Fruit fly (Drosophila melanogaster): ENCODE measurements around the gene CG13999.
A peak's percentile ranks its signal among the peaks of the same experiment; 100 is the strongest.

The CG13999 gene

DNA sequence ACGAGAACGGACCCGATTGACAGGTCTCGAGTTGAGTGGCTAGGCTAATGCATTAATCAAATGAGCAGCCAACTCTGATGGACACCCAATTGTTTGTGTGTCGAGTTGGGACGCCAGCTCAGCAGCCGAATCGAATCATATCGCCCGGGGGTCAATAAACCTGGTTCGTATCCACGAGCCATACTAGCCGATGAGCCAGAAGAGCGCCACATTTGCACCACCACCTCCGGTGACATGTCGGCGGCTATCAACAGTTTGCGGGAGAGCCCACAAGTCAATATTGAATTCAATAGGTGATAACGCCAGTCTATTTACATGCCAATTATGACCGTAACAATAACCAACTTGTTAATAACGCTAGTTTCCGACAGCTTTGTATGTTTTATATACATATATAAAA is 17.9 kb upstream of the CG13999 start (continued):
- TF ChIP-seq kni (GFP tag; optimal IDR thresholded peaks at IDR 0.05): peak; percentile 82
- no peak for TF ChIP-seq pros (GFP tag; optimal IDR thresholded peaks at IDR 0.05)
- no peak for TF ChIP-seq CG8089 (GFP tag; optimal IDR thresholded peaks at IDR 0.05)
- peak in 1 of 2 experiments; percentile 4 for TF ChIP-seq Pdp1 (GFP tag; optimal IDR thresholded peaks at IDR 0.05)
- peak; percentile 15 for TF ChIP-seq CG8290 (GFP tag; optimal IDR thresholded peaks at IDR 0.05)
- peak in 1 of 2 experiments; percentile 87 for TF ChIP-seq CG8290 (tag; optimal IDR thresholded peaks at IDR 0.05)
- TF ChIP-seq CG6683 (GFP tag; optimal IDR thresholded peaks at IDR 0.05): peak; percentile 39
- no peak for TF ChIP-seq ERR (GFP tag; optimal IDR thresholded peaks at IDR 0.05)
- TF ChIP-seq seq (GFP tag; IDR thresholded peaks at IDR 0.05): peak; percentile 73
- no peak for TF ChIP-seq Drgx (GFP tag; IDR thresholded peaks at IDR 0.05)
- TF ChIP-seq ssp (GFP tag; IDR thresholded peaks at IDR 0.05): no peak
- TF ChIP-seq kay (GFP tag; optimal IDR thresholded peaks at IDR 0.05): no peak
- peak; percentile 62 for TF ChIP-seq CG5180 (GFP tag; optimal IDR thresholded peaks at IDR 0.05)
- TF ChIP-seq Fer1 (GFP tag; optimal IDR thresholded peaks at IDR 0.05): peak; percentile 77
- no peak for TF ChIP-seq bowl (GFP tag; IDR thresholded peaks at IDR 0.05)
- no peak for TF ChIP-seq CG30403 (GFP tag; optimal IDR thresholded peaks at IDR 0.05)
- peak; percentile 4 for TF ChIP-seq fd96Cb (tag; optimal IDR thresholded peaks at IDR 0.05)
- TF ChIP-seq Hr39 (optimal IDR thresholded peaks at IDR 0.05): no peak
- TF ChIP-seq insv (GFP tag; optimal IDR thresholded peaks at IDR 0.05): peak in 1 of 2 experiments; percentile 55
- peak; percentile 63 for TF ChIP-seq CG18764 (GFP tag; optimal IDR thresholded peaks at IDR 0.05)
- TF ChIP-seq Sox102F (GFP tag; optimal IDR thresholded peaks at IDR 0.05): peak; percentile 40
- TF ChIP-seq wek (GFP tag; optimal IDR thresholded peaks at IDR 0.05): peak; percentile 78
- peak; percentile 31 for TF ChIP-seq exex (tag; optimal IDR thresholded peaks at IDR 0.05)
- TF ChIP-seq HmgD (GFP tag; optimal IDR thresholded peaks at IDR 0.05): no peak
- TF ChIP-seq fd64A (GFP tag; optimal IDR thresholded peaks at IDR 0.05): peak; percentile 80
- TF ChIP-seq gfzf (GFP tag; optimal IDR thresholded peaks at IDR 0.05): no peak
- peak; percentile 62 for TF ChIP-seq Hey (tag; optimal IDR thresholded peaks at IDR 0.05)
- no peak for TF ChIP-seq CG7745 (tag; optimal IDR thresholded peaks at IDR 0.05)
- TF ChIP-seq CG9437 (GFP tag; optimal IDR thresholded peaks at IDR 0.05): no peak
- peak; percentile 49 for TF ChIP-seq bcd (GFP tag; optimal IDR thresholded peaks at IDR 0.05)
- TF ChIP-seq mam (GFP tag; optimal IDR thresholded peaks at IDR 0.05): no peak
- TF ChIP-seq br (optimal IDR thresholded peaks at IDR 0.05): no peak
- TF ChIP-seq Xrp1 (GFP tag; IDR thresholded peaks at IDR 0.05): peak; percentile 64; the same call in 1 of the 2 replicates
- TF ChIP-seq fu2 (GFP tag; optimal IDR thresholded peaks at IDR 0.05): no peak
- TF ChIP-seq HmgZ (tag; optimal IDR thresholded peaks at IDR 0.05): peak; percentile 56
- TF ChIP-seq Chrac-16 (GFP tag; optimal IDR thresholded peaks at IDR 0.05): no peak
- peak; percentile 17 for TF ChIP-seq sqz (GFP tag; optimal IDR thresholded peaks at IDR 0.05)
- no peak for TF ChIP-seq Antp (GFP tag; optimal IDR thresholded peaks at IDR 0.05)
- TF ChIP-seq CG2889 (GFP tag; IDR thresholded peaks at IDR 0.05): no peak
- TF ChIP-seq twi (tag; optimal IDR thresholded peaks at IDR 0.05): no peak
- TF ChIP-seq CG4404 (GFP tag; IDR thresholded peaks at IDR 0.05): no peak
- TF ChIP-seq CG6654 (GFP tag; optimal IDR thresholded peaks at IDR 0.05): no peak
- peak; percentile 11 for TF ChIP-seq Camta (GFP tag; optimal IDR thresholded peaks at IDR 0.05)
- TF ChIP-seq CG6791 (GFP tag; IDR thresholded peaks at IDR 0.05; ENCODE audit: partially characterized antibody): no peak
- peak; percentile 42 for TF ChIP-seq CG6254 (GFP tag; optimal IDR thresholded peaks at IDR 0.05)
- TF ChIP-seq pb (GFP tag; optimal IDR thresholded peaks at IDR 0.05): no peak
- peak; percentile 6 for TF ChIP-seq Spps (tag; optimal IDR thresholded peaks at IDR 0.05)
- no peak for TF ChIP-seq Bdp1 (GFP tag; optimal IDR thresholded peaks at IDR 0.05)
- peak; percentile 20; the same call in 1 of the 3 replicates for TF ChIP-seq CG34422 (GFP tag; IDR thresholded peaks at IDR 0.05)
- no peak for TF ChIP-seq CG4617 (GFP tag; optimal IDR thresholded peaks at IDR 0.05; ENCODE audit: borderline replicate concordance)
- peak; percentile 63 for TF ChIP-seq Fer3 (tag; optimal IDR thresholded peaks at IDR 0.05)
- peak; percentile 12 for TF ChIP-seq cwo (GFP tag; optimal IDR thresholded peaks at IDR 0.05)
